Worm (Caenorhabditis elegans) whole organism, young adult: ENCODE data around the gene ule-3.

Experiments used
- B0019.2 ChIP-seq: fragments of 200-800 bp; sonication (Bioruptor generic); conservative IDR thresholded peaks from 2 replicates; pipeline ENCODE4 v1.3.6; 2022; ENCODE audit warnings: missing genetic modification reagents, missing genetic modification characterization, missing compliant biosample characterization
- B0035.1 ChIP-seq: sonication (generic microtip); optimal IDR thresholded peaks from 2 replicates; lab custom pipeline; 2016; ENCODE audit warnings: missing genetic modification characterization, mild to moderate bottlenecking, missing compliant biosample characterization, missing genotype, missing genetic modification reagents
- C17E4.6 ChIP-seq: fragments of 200-800 bp; sonication (Bioruptor generic); IDR thresholded peaks from 2 replicates; pipeline ENCODE4 v1.3.6; 2022; ENCODE audit warnings: missing genetic modification reagents, missing genetic modification characterization, missing compliant biosample characterization
- F10E7.11 ChIP-seq: sonication (generic microtip); optimal IDR thresholded peaks from 2 replicates; lab custom pipeline; 2017; ENCODE audit warnings: mild to moderate bottlenecking, missing genetic modification characterization, moderate library complexity, missing compliant biosample characterization
- F22D6.2 ChIP-seq: sonication (generic microtip); optimal IDR thresholded peaks from 2 replicates; lab custom pipeline; 2016; ENCODE audit warnings: mild to moderate bottlenecking, missing genetic modification characterization, missing compliant biosample characterization
- F33H1.4 ChIP-seq: fragments of 200-800 bp; sonication (Bioruptor generic); IDR thresholded peaks from 2 replicates; pipeline ENCODE4 v1.3.6; 2022; ENCODE audit warnings: missing genetic modification reagents, missing genetic modification characterization, missing compliant biosample characterization
- F49E8.2 ChIP-seq: sonication (generic microtip); optimal IDR thresholded peaks from 3 replicates; lab custom pipeline; 2017; ENCODE audit warnings: missing genetic modification characterization, mild to moderate bottlenecking, missing compliant biosample characterization, antibody characterized with exemption, moderate library complexity; ENCODE audit not compliant: insufficient read depth
- F52B5.7 ChIP-seq: sonication (generic microtip); optimal IDR thresholded peaks from 2 replicates; lab custom pipeline; 2016; ENCODE audit warnings: mild to moderate bottlenecking, missing genetic modification characterization, missing compliant biosample characterization
- F57A8.1 ChIP-seq: fragments of 200-800 bp; sonication (Bioruptor generic); optimal IDR thresholded peaks from 2 replicates; lab custom pipeline; 2018; ENCODE audit warnings: mild to moderate bottlenecking, missing genetic modification characterization, moderate library complexity, missing compliant biosample characterization
- K11D2.4 ChIP-seq: fragments of 200-800 bp; sonication (Bioruptor generic); IDR thresholded peaks from 2 replicates; pipeline ENCODE4 v1.3.6; 2022; ENCODE audit warnings: missing genetic modification reagents, missing genetic modification characterization, missing compliant biosample characterization
- T07F8.4 ChIP-seq: sonication (generic microtip); optimal IDR thresholded peaks from 2 replicates; lab custom pipeline; 2016; ENCODE audit warnings: mild to moderate bottlenecking, missing genetic modification characterization, moderate library complexity, missing compliant biosample characterization
- Y67H2A.10 ChIP-seq: fragments of 200-800 bp; sonication (Bioruptor generic); conservative IDR thresholded peaks from 2 replicates; pipeline ENCODE4 v1.3.6; 2022; ENCODE audit warnings: missing genetic modification reagents, missing genetic modification characterization, missing compliant biosample characterization
- ama-1 ChIP-seq, 3 experiments: fragments of 150-350 bp in 1 of 3; sonication (generic microtip) in 2 of 3; optimal IDR thresholded peaks; 2 replicates each; lab custom pipeline; 2014 to 2018; ENCODE audit warnings: missing biosample characterization in 2 of 3, missing genetic modification characterization in 2 of 3, missing genetic modification reagents in 2 of 3
- atf-7 ChIP-seq: sonication (generic microtip); optimal IDR thresholded peaks from 2 replicates; lab custom pipeline; 2017; ENCODE audit warnings: mild to moderate bottlenecking, missing genetic modification characterization, missing compliant biosample characterization
- athp-1 ChIP-seq: sonication (generic microtip); optimal IDR thresholded peaks from 2 replicates; lab custom pipeline; 2017; ENCODE audit warnings: mild to moderate bottlenecking, missing genetic modification characterization, missing compliant biosample characterization
- attf-5 ChIP-seq: fragments of 200-800 bp; sonication (Bioruptor generic); optimal IDR thresholded peaks from 2 replicates; lab custom pipeline; 2018; ENCODE audit warnings: mild to moderate bottlenecking, missing genetic modification characterization, missing compliant biosample characterization
- ceh-100 ChIP-seq: fragments of 200-800 bp; sonication (Bioruptor generic); IDR thresholded peaks from 2 replicates; pipeline ENCODE4 v1.3.6; 2022; ENCODE audit warnings: missing genetic modification reagents, missing genetic modification characterization, missing compliant biosample characterization
- ceh-91 ChIP-seq: fragments of 200-800 bp; sonication (Bioruptor generic); IDR thresholded peaks from 2 replicates; pipeline ENCODE4 v1.3.6; 2022; ENCODE audit warnings: missing genetic modification reagents, missing genetic modification characterization, missing compliant biosample characterization
- chd-7 ChIP-seq: sonication (generic microtip); optimal IDR thresholded peaks from 2 replicates; lab custom pipeline; 2016; ENCODE audit warnings: mild to moderate bottlenecking, missing genetic modification characterization, moderate library complexity, missing compliant biosample characterization
- dox-1 ChIP-seq: fragments of 200-800 bp; sonication (Bioruptor generic); IDR thresholded peaks from 2 replicates; pipeline ENCODE4 v1.3.6; 2022; ENCODE audit warnings: missing genetic modification reagents, missing genetic modification characterization, missing compliant biosample characterization
- dpff-1 ChIP-seq: sonication (generic microtip); optimal IDR thresholded peaks from 2 replicates; lab custom pipeline; 2017; ENCODE audit warnings: mild to moderate bottlenecking, missing genetic modification characterization, missing compliant biosample characterization
- dpl-1 ChIP-seq: fragments of 150-350 bp; optimal IDR thresholded peaks from 2 replicates; lab custom pipeline; 2014; ENCODE audit warnings: missing biosample characterization, missing genetic modification reagents, missing genetic modification characterization
- fkh-3 ChIP-seq: sonication (generic microtip); optimal IDR thresholded peaks from 2 replicates; lab custom pipeline; 2016; ENCODE audit warnings: mild to moderate bottlenecking, missing genetic modification characterization, missing compliant biosample characterization
- gei-17 ChIP-seq: fragments of 200-800 bp; sonication (Bioruptor generic); optimal IDR thresholded peaks from 2 replicates; lab custom pipeline; 2018; ENCODE audit warnings: mild to moderate bottlenecking, missing genetic modification characterization, missing compliant biosample characterization
- him-1 ChIP-seq: sonication (generic microtip); optimal IDR thresholded peaks from 2 replicates; lab custom pipeline; 2016; ENCODE audit warnings: missing genotype, missing genetic modification reagents, missing genetic modification characterization, missing compliant biosample characterization
- hsf-1 ChIP-seq: fragments of 200-800 bp; sonication (Bioruptor generic); IDR thresholded peaks from 2 replicates; pipeline ENCODE4 v1.3.6; 2022; ENCODE audit warnings: missing genetic modification reagents, missing genetic modification characterization, missing compliant biosample characterization
- lin-26 ChIP-seq: fragments of 200-800 bp; sonication (Bioruptor generic); IDR thresholded peaks from 2 replicates; pipeline ENCODE4 v1.3.6; 2022; ENCODE audit warnings: missing genetic modification reagents, missing genetic modification characterization, missing compliant biosample characterization
- madf-3 ChIP-seq: fragments of 200-800 bp; sonication (Bioruptor generic); IDR thresholded peaks from 2 replicates; pipeline ENCODE4 v1.3.6; 2022; ENCODE audit warnings: missing genetic modification reagents, missing genetic modification characterization, missing compliant biosample characterization
- madf-8 ChIP-seq: fragments of 200-800 bp; sonication (Bioruptor generic); conservative IDR thresholded peaks from 2 replicates; pipeline ENCODE4 v1.3.6; 2022; ENCODE audit warnings: missing genetic modification reagents, missing genetic modification characterization, missing compliant biosample characterization
- mes-4 ChIP-seq: sonication (generic microtip); optimal IDR thresholded peaks from 2 replicates; lab custom pipeline; 2016; ENCODE audit warnings: missing genotype, missing genetic modification characterization, missing compliant biosample characterization
- nhr-80 ChIP-seq: sonication (generic microtip); optimal IDR thresholded peaks from 2 replicates; lab custom pipeline; 2016; ENCODE audit warnings: missing genetic modification characterization, missing compliant biosample characterization
- rcor-1 ChIP-seq: fragments of 200-800 bp; sonication (Bioruptor generic); IDR thresholded peaks from 2 replicates; pipeline ENCODE4 v1.3.6; 2022; ENCODE audit warnings: missing genetic modification reagents, missing genetic modification characterization, missing compliant biosample characterization
- rpc-1 ChIP-seq, 2 experiments: fragments of 150-350 bp in 1 of 2; sonication (generic microtip) in 1 of 2; optimal IDR thresholded peaks; 2 replicates each; lab custom pipeline; 2014 to 2018; ENCODE audit warnings: missing biosample characterization in 1 of 2, missing genetic modification characterization in 1 of 2, missing genetic modification reagents in 1 of 2, missing genotype in 1 of 2
- sdz-38 ChIP-seq: sonication (generic microtip); optimal IDR thresholded peaks from 2 replicates; lab custom pipeline; 2016; ENCODE audit warnings: missing genotype, missing genetic modification characterization, missing compliant biosample characterization
- sptf-2 ChIP-seq: fragments of 200-800 bp; sonication (Bioruptor generic); optimal IDR thresholded peaks from 2 replicates; lab custom pipeline; 2018; ENCODE audit warnings: mild to moderate bottlenecking, missing genetic modification characterization, missing compliant biosample characterization
- tbp1 ChIP-seq: fragments of 200-800 bp; sonication (Bioruptor generic); optimal IDR thresholded peaks from 2 replicates; lab custom pipeline; 2018; ENCODE audit warnings: mild to moderate bottlenecking, missing genetic modification characterization, missing compliant biosample characterization
- tbx-9 ChIP-seq: sonication (generic microtip); optimal IDR thresholded peaks from 2 replicates; lab custom pipeline; 2016; ENCODE audit warnings: borderline replicate concordance, missing genetic modification characterization, inconsistent platforms, missing compliant biosample characterization
- tlf-1 ChIP-seq: fragments of 200-800 bp; sonication (Bioruptor generic); optimal IDR thresholded peaks from 2 replicates; lab custom pipeline; 2018; ENCODE audit warnings: mild to moderate bottlenecking, missing genetic modification characterization, missing compliant biosample characterization
- unc-130 ChIP-seq: sonication (generic microtip); optimal IDR thresholded peaks from 2 replicates; lab custom pipeline; 2016; ENCODE audit warnings: missing genetic modification reagents, missing genetic modification characterization, missing compliant biosample characterization
- unc-62 ChIP-seq: fragments of 150-350 bp; optimal IDR thresholded peaks from 2 replicates; lab custom pipeline; 2014; ENCODE audit warnings: missing biosample characterization, missing genetic modification reagents, missing genetic modification characterization
- xnd-1 ChIP-seq: sonication (generic microtip); optimal IDR thresholded peaks from 2 replicates; lab custom pipeline; 2016; ENCODE audit warnings: missing genotype, missing genetic modification reagents, missing genetic modification characterization, missing compliant biosample characterization

ule-3 gene

DNA sequence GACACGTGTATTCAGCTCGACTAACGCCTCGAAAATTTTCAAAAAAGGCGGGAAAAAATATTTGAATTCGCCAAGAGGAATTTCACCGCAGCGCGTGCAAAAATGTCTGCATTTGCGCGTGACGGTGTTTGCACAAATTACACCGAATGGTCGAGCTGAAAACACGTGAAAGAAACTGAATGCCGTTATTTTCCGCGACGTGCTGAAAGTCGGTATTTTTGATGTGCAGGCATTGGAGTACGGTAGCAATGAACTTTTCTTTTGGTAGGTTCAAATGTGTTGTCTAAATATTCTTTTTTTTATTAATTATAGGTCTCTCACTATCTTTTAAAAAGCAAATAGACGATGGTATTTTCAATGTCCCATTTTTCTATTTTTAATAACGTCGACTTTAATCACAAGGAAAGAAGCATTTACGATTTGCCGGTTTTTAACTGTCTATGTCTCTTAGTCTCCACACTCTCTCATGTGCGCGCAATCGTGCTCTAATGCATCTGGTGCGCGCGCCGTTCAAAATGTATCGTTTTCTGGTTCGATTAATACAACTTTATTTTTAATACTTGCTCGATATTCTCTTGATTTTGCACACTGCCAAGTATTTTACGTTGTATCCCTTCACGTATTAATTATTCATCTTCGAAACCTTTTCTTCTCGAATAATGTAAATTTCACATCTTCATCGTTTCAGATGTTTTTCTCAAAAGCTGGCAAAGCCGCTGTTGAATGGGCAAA lies 20.0 kb downstream of the ule-3 start, which contains the start of the genes C29A12.1 and lig-1 (continued):
- TF ChIP-seq hsf-1, result 0 out of 2 replicates have a peak, but pooled peaks have one; percentile 57
- TF ChIP-seq F10E7.11 (tag; lab: Kevin White, UChicago), result no peak
- TF ChIP-seq rcor-1, result peak; percentile 45; the same call in 1 of the 2 replicates
- no peak for TF ChIP-seq C17E4.6 (GFP tag; lab: Robert Waterston, UW)
- peak; percentile 44 for TF ChIP-seq attf-5
- TF ChIP-seq dpl-1 (GFP tag; lab: Kevin White, UChicago), result peak; percentile 30
- peak; percentile 79 for TF ChIP-seq dox-1 (GFP tag; lab: Robert Waterston, UW)
- TF ChIP-seq ceh-100 (GFP tag; lab: Robert Waterston, UW), result 0 out of 2 replicates have a peak, but pooled peaks have one; percentile 35

- TF ChIP-seq gei-17 (no peak), him-1 (tag; lab: Kevin White, UChicago) (no peak), lin-26 (GFP tag; lab: Robert Waterston, UW) (no peak)
Observed at ce11 chrV:10814333-10814732, 20.7 kb downstream of the ule-3 start.

DNA sequence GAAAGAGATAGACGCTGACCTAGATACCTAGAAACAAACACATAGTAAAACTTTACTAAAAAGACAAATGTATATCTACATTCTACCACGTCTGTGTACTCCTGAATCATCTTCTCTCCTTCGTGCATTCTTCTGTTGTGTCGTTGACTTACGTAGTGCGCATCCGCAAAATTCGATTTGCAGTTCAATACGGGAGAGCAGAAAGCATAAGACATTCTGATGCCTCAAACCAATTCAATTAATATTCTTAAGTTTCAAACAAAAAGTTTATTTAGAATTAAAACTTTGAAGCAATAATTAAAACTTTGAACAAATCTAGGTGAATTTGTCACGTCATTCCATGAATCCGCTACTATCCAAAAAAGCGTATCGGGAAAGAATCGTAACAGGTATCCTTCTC lies 23.2 kb downstream of the ule-3 start:
- TF ChIP-seq tbx-9 (tag; lab: Kevin White, UChicago), result no peak
- no peak for TF ChIP-seq ama-1 (optimal IDR thresholded peaks at IDR 0.05; lab: Kevin White, UChicago)
- peak in 1 of 2 experiments; percentile 21 for TF ChIP-seq ama-1 (GFP tag; optimal IDR thresholded peaks at IDR 0.05; lab: Kevin White, UChicago)

DNA sequence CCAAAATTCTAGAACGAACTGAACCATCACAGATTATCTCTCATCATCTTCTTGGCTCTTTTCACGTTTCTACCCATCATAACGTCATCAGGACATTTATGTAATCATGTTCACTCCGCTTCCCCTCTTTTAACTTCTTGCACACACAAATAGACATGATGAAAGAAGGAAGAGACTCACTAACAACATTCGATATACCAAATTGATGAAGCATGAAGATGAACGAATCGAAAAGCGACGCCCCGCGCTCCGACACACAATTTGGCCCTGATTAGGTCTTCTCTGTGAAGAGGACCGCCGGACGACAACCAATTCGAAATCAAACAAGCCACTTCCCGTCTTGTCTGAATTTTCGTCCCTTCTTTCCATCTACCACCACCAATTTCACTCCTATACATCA lies 24.9 kb downstream of the ule-3 start:
- TF ChIP-seq Y67H2A.10 (no peak), B0035.1 (no peak), nhr-80 (tag; lab: Kevin White, UChicago) (no peak), unc-130 (GFP tag; lab: Kevin White, UChicago) (no peak), madf-8 (GFP tag; lab: Robert Waterston, UW) (no peak), atf-7 (tag; lab: Kevin White, UChicago) (no peak), attf-5 (no peak), ceh-91 (GFP tag; lab: Robert Waterston, UW) (no peak), F52B5.7 (tag; lab: Kevin White, UChicago) (no peak), B0019.2 (GFP tag; lab: Robert Waterston, UW) (no peak), chd-7 (tag; lab: Kevin White, UChicago) (no peak), dpl-1 (GFP tag; lab: Kevin White, UChicago) (no peak), sptf-2 (GFP tag; lab: Kevin White, UChicago) (no peak)
- TF ChIP-seq, all 124 proteins: peak for 0

ce11 chrV:10824711-10825110 lies 31.1 kb downstream of the ule-3 start, which contains the start of gene nrx-1:
Gene nrx-1 (plus strand): TSS chrV:10825011.
- TF ChIP-seq mes-4 (tag; lab: Kevin White, UChicago) (no peak), F57A8.1 (GFP tag; lab: Kevin White, UChicago) (no peak), F22D6.2 (tag; lab: Kevin White, UChicago) (no peak), F33H1.4 (GFP tag; lab: Robert Waterston, UW) (no peak), madf-3 (GFP tag; lab: Robert Waterston, UW) (no peak), F49E8.2 (no peak), rpc-1 (optimal IDR thresholded peaks at IDR 0.05; lab: Kevin White, UChicago) (no peak), rpc-1 (tag; optimal IDR thresholded peaks at IDR 0.05; lab: Kevin White, UChicago) (no peak), fkh-3 (tag; lab: Kevin White, UChicago) (no peak), unc-62 (GFP tag; lab: Kevin White, UChicago) (no peak), attf-5 (no peak), dpff-1 (tag; lab: Kevin White, UChicago) (no peak), tlf-1 (GFP tag; lab: Kevin White, UChicago) (no peak), xnd-1 (tag; lab: Kevin White, UChicago) (no peak), sdz-38 (tag; lab: Kevin White, UChicago) (no peak), T07F8.4 (tag; lab: Kevin White, UChicago) (no peak), K11D2.4 (no peak), athp-1 (tag; lab: Kevin White, UChicago) (no peak), tbp1 (GFP tag; lab: Kevin White, UChicago) (no peak)
- TF ChIP-seq, all 124 proteins: peak for 0
